Worm (Caenorhabditis elegans): ENCODE results near the gene met-2.

DNA sequence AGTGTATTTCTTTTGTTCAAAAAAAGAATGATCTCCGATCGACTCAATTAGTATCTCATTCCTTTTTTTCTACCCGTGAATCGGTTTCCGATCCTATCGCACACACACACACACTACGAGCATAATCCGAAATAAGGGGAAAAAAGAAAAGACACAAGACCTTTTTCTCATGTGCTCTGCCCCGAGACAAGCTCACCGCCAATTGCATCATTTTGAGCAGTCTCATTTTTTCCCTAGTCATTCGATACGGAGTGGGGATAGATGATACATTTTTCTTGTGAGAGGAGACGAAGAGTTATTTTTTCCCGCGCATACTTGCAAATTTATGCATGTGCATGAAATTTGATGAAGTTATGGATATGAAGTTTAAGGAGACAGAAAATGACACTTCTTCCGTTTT is 17.2 kb downstream of the met-2 start:
- no peak for TF ChIP-seq mdl-1 (tag; optimal IDR thresholded peaks at IDR 0.05)
- TF ChIP-seq elt-3 (tag; optimal IDR thresholded peaks at IDR 0.05) = no peak
- TF ChIP-seq lin-39 (tag; optimal IDR thresholded peaks at IDR 0.05) = no peak
- TF ChIP-seq nhr-20 (tag; optimal IDR thresholded peaks at IDR 0.05) = no peak
- no peak for TF ChIP-seq unc-130 (tag; optimal IDR thresholded peaks at IDR 0.05)
- peak; percentile 37 for TF ChIP-seq mep-1 (tag; optimal IDR thresholded peaks at IDR 0.05)
- no peak for TF ChIP-seq snpc-4 (tag; optimal IDR thresholded peaks at IDR 0.05)

Data from whole organism, L1 larva.